Worm (Caenorhabditis elegans) whole organism, L3 larva: ENCODE measurements around the gene T28D6.3.

Experiments used
- ama-1 ChIP-seq: fragments of 150-350 bp; optimal IDR thresholded peaks from 2 replicates; lab custom pipeline; 2018
- ceh-28 ChIP-seq: fragments of 150-350 bp; optimal IDR thresholded peaks from 2 replicates; lab custom pipeline; 2014; ENCODE audit warnings: missing biosample characterization, missing genetic modification reagents, missing genetic modification characterization
- egl-27 ChIP-seq: sonication (generic microtip); optimal IDR thresholded peaks from 4 replicates; lab custom pipeline; 2017; ENCODE audit warnings: missing biosample characterization, missing genetic modification reagents, missing genetic modification characterization
- elt-1 ChIP-seq: fragments of 150-350 bp; optimal IDR thresholded peaks from 2 replicates; lab custom pipeline; 2014; ENCODE audit warnings: missing biosample characterization, missing genetic modification characterization
- elt-3 ChIP-seq, 3 experiments: fragments of 150-350 bp in 1 of 3; sonication (generic microtip) in 2 of 3; optimal IDR thresholded peaks; 2 replicates in 2 of 3; 4 replicates in 1 of 3; lab custom pipeline; 2014 to 2017; ENCODE audit warnings: missing biosample characterization in 3 of 3, missing genetic modification characterization in 3 of 3
- nhr-11 ChIP-seq: fragments of 150-350 bp; optimal IDR thresholded peaks from 2 replicates; lab custom pipeline; 2014; ENCODE audit warnings: missing biosample characterization, missing genetic modification characterization
- nhr-12 ChIP-seq: fragments of 150-350 bp; optimal IDR thresholded peaks from 2 replicates; lab custom pipeline; 2014; ENCODE audit warnings: missing biosample characterization, missing genetic modification characterization
- nhr-76 ChIP-seq: fragments of 150-350 bp; sonication (generic microtip); optimal IDR thresholded peaks from 5 replicates; lab custom pipeline; 2014; ENCODE audit warnings: missing biosample characterization, missing genetic modification characterization

- no peak for TF ChIP-seq ceh-28
- TF ChIP-seq nhr-76, result no peak
- no peak for TF ChIP-seq elt-3 (tag; optimal IDR thresholded peaks at IDR 0.05; lab: Kevin White, UChicago)
- no peak for TF ChIP-seq elt-1 (tag; lab: Kevin White, UChicago)
- no peak for TF ChIP-seq nhr-11
- no peak for TF ChIP-seq ama-1 (lab: Kevin White, UChicago)
- no peak for TF ChIP-seq egl-27
- no peak for TF ChIP-seq nhr-12
These were observed 33.4 kb upstream of the T28D6.3 start, which contains the start of gene T28D6.5 for ce11 chrIII:11333032-11333732.
